Worm (Caenorhabditis elegans): ENCODE data around the gene str-108.

The str-108 gene

DNA sequence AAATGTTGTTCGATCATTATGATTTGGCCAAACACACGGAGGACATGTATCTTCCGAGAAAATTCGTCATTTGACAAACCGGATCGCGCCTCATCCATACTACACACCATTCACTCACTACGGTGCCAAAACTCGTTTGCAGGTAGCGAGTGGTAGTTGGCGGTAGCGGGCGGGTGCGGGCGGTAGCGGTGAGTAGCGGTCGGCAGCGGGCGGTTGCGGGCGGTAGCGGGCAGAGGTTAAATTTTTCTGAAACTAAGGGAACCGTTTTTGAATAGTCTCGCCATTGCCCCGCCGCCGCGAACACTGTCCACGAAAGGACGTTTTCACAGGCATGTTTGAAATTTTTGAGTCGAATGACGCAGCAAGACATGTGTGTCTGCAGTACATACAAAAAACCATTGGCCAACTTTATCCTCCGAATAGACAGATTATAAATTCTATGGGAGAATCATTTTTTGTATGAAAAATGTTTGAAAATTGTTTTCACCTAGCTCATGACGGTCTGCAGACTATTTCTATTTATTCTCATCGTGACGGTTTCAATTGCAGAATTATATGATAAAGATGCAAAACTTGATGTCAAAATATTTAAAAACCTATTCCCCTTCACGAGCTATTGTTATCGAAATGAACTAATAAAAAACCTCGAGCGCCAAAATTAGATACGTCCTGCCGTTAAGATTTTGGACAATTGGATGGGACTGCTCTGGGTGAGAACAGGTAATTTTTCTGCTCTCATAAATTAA, 44.4 kb downstream of the str-108 start, which contains the start of gene F11A5.16:
TSS of gene F11A5.16 (plus strand) at position 696 of the 746 bp plus-strand sequence.
- no peak for TF ChIP-seq W03F9.2 (tag; optimal IDR thresholded peaks at IDR 0.05)
- TF ChIP-seq dao-5 (tag; optimal IDR thresholded peaks at IDR 0.05), result no peak
- no peak for TF ChIP-seq him-1 (tag; optimal IDR thresholded peaks at IDR 0.05)

DNA sequence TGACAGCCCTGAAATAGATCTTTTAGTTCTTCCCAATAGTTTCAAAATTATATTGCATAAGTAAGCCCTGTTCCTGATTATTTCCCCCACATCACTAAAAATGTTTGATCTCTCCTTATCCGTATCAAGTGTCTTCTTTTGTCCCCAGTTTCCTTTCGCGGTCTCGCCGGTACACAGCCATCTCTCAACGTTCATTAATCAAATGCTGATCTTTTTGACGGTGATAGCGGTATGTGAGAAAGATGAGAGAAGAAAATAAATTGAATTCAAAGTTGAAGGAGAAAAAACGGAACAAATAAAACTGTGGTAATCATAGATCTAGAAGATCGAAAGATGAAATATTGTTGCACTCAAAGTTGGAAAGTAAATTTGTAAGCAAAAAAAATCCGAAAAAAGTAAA, 45.7 kb downstream of the str-108 start:
- TF ChIP-seq dao-5 (tag; optimal IDR thresholded peaks at IDR 0.05) (no peak), him-1 (tag; optimal IDR thresholded peaks at IDR 0.05) (no peak), W03F9.2 (tag; optimal IDR thresholded peaks at IDR 0.05) (no peak)

DNA sequence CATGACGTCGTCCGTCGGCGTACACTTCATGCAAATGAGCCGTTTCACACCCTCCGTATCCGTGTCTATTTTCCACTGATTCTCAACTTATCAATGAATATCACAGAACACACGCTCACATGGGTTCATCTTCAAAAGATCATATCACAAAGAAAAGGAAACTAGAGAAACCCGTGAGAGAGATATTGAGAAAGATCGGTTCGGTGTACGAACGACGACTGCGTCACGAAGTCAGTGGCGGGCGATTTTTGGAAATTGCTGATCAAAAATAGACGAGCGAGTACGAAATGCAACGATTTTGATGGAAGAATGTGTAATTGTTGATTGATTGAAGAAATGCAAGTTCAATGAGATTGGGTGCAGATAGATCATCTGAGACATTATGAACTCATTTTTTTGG, 47.3 kb downstream of the str-108 start:
- TF ChIP-seq W03F9.2 (tag; optimal IDR thresholded peaks at IDR 0.05), result no peak
- TF ChIP-seq dao-5 (tag; optimal IDR thresholded peaks at IDR 0.05), result no peak
- no peak for TF ChIP-seq him-1 (tag; optimal IDR thresholded peaks at IDR 0.05)

DNA sequence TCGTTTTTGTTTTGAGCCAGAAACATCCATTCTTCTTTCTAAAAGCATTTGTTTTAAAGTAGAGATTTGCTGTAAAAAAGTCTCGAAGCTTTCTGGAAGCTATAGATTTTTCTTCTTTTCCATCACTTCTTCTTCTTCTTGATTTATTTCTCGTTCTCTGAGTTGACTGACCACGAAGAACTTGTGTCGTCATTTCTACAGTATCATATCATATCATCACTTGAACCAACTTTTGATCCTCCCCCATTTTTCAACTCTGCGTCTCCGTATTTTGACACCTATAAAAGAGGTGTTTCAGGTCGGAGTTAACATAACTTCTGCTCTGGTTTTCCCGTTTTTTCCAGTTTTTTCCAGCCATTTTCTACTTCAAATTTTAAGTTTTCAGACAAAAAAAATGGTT, 48.5 kb downstream of the str-108 start, which contains the start of gene F11A5.9:
TSS of gene F11A5.9 (plus strand) at position 386 of the 400 bp plus-strand sequence.
- TF ChIP-seq him-1 (tag; optimal IDR thresholded peaks at IDR 0.05) (no peak), W03F9.2 (tag; optimal IDR thresholded peaks at IDR 0.05) (no peak), dao-5 (tag; optimal IDR thresholded peaks at IDR 0.05) (no peak)
